Worm (Caenorhabditis elegans): Measurements from ENCODE around the gene catp-5.

catp-5 gene

DNA sequence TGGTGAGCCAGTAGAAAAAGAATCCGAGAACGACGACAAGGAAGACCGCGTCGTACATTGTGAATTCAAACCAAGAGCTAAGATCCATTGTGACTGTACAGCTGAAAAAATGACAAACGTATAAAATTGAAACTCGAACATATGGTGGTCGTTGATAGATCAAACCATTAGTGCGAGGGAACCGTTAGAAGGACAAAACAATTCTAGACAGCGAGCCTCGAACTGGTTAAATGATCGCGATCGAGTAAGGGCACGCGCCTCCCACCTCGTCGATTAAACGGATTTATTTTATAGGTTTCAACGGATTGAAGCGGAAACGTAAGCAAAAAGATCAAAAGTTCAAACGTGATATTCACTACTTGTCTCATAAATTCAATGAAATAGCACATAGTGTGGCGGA lies 10.2 kb downstream of the catp-5 start, which contains the start of gene vem-1:
Gene vem-1 (minus strand): TSS at position 101 of the 400 bp plus-strand sequence.
- TF ChIP-seq nhr-28 (tag; optimal IDR thresholded peaks at IDR 0.05) = no peak

- TF ChIP-seq ceh-43 (GFP tag; optimal IDR thresholded peaks at IDR 0.05) (no peak), lin-32 (GFP tag; optimal IDR thresholded peaks at IDR 0.05) (no peak), ces-1 (GFP tag; optimal IDR thresholded peaks at IDR 0.05) (no peak), nhr-12 (tag; optimal IDR thresholded peaks at IDR 0.05) (no peak), hlh-1 (tag; optimal IDR thresholded peaks at IDR 0.05) (no peak), bed-3 (GFP tag; optimal IDR thresholded peaks at IDR 0.05) (no peak), elt-1 (tag; optimal IDR thresholded peaks at IDR 0.05; ENCODE audit: borderline replicate concordance, insufficient read depth) (peak; percentile 65)
Observed at ce11 chrX:8086725-8087641, 11.7 kb downstream of the catp-5 start.

DNA sequence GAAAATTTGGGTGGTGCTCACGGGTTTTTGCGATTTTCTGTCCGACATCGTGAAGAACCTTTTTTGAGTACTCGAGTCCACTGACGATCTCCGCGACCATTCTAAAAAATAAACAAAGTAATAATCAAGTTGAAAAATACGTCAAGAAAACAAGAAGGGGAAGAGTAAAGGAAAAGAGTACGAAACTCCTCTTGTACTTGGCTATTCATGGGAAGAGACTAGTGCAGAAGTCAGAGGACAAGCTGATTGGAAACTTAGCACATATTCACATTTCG lies 12.3 kb downstream of the catp-5 start, which contains the start of gene dao-3:
Gene dao-3 (minus strand): TSS at position 101 of the 275 bp plus-strand sequence.
- TF ChIP-seq nhr-2 (tag; optimal IDR thresholded peaks at IDR 0.05) = no peak
- no peak for TF ChIP-seq lin-32 (GFP tag; optimal IDR thresholded peaks at IDR 0.05)
- TF ChIP-seq unc-62 (GFP tag; optimal IDR thresholded peaks at IDR 0.05) = no peak
- TF ChIP-seq elt-1 (tag; optimal IDR thresholded peaks at IDR 0.05; ENCODE audit: borderline replicate concordance, insufficient read depth) = no peak
- TF ChIP-seq M03D4.4 (tag; optimal IDR thresholded peaks at IDR 0.05) = no peak
- TF ChIP-seq ham-2 (GFP tag; optimal IDR thresholded peaks at IDR 0.05) = no peak
- TF ChIP-seq blmp-1 (tag; optimal IDR thresholded peaks at IDR 0.05) = no peak
- TF ChIP-seq ceh-39 (tag; optimal IDR thresholded peaks at IDR 0.05) = no peak
- no peak for TF ChIP-seq unc-39 (tag; optimal IDR thresholded peaks at IDR 0.05)
- TF ChIP-seq mls-2 (tag; optimal IDR thresholded peaks at IDR 0.05) = no peak
- no peak for TF ChIP-seq drap-1 (GFP tag; optimal IDR thresholded peaks at IDR 0.05)
- no peak for TF ChIP-seq ceh-43 (GFP tag; optimal IDR thresholded peaks at IDR 0.05)

- TF ChIP-seq nhr-237 (tag; optimal IDR thresholded peaks at IDR 0.05) (no peak), nhr-76 (tag; optimal IDR thresholded peaks at IDR 0.05) (no peak), nhr-28 (tag; optimal IDR thresholded peaks at IDR 0.05) (no peak), drap-1 (GFP tag; optimal IDR thresholded peaks at IDR 0.05) (no peak), sptf-1 (tag; optimal IDR thresholded peaks at IDR 0.05) (no peak), hlh-1 (tag; optimal IDR thresholded peaks at IDR 0.05) (no peak), tbx-8 (GFP tag; optimal IDR thresholded peaks at IDR 0.05) (no peak), blmp-1 (tag; optimal IDR thresholded peaks at IDR 0.05) (no peak)
Observed at ce11 chrX:8084669-8085068, 14.0 kb downstream of the catp-5 start.

DNA sequence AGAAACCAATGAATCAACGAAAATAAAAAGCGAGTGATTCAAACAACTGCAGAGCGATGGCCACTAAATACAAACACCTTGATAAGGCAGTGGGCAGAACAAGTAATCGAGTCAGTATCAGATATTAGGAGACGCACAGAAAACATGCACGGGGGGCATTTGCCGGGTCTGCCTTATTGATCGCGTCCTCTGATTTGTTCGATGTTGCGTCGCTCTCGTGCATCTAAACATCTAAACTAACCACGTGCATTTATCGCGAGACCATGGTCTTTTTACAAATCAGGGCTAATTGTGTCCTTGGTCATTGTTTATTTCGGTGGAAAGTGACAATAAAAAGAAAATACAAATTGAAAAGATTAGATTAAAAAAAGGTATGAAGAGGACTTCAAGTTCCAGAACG lies 14.7 kb downstream of the catp-5 start, which contains the start of gene K07E3.4:
Gene K07E3.4 (minus strand): TSS at position 100 of the 400 bp plus-strand sequence.
- TF ChIP-seq elt-3 (tag; optimal IDR thresholded peaks at IDR 0.05) (no peak), snpc-4 (tag; optimal IDR thresholded peaks at IDR 0.05) (no peak), elt-1 (tag; optimal IDR thresholded peaks at IDR 0.05; ENCODE audit: borderline replicate concordance, insufficient read depth) (peak; percentile 9)

- TF ChIP-seq nhr-76 (tag; optimal IDR thresholded peaks at IDR 0.05) = no peak
- TF ChIP-seq zip-8 (tag; optimal IDR thresholded peaks at IDR 0.05) = no peak
- TF ChIP-seq snpc-4 (tag; optimal IDR thresholded peaks at IDR 0.05) = no peak
- no peak for TF ChIP-seq tbx-8 (GFP tag; optimal IDR thresholded peaks at IDR 0.05)
- no peak for TF ChIP-seq mab-5 (tag; optimal IDR thresholded peaks at IDR 0.05)
- TF ChIP-seq pha-4 (tag; optimal IDR thresholded peaks at IDR 0.05) = no peak
Observed at ce11 chrX:8083330-8083729, 15.3 kb downstream of the catp-5 start.

ce11 chrX:8082703-8083102 lies 16.0 kb downstream of the catp-5 start:
- TF ChIP-seq bed-3 (GFP tag; optimal IDR thresholded peaks at IDR 0.05) (no peak), ham-2 (GFP tag; optimal IDR thresholded peaks at IDR 0.05) (no peak), nhr-12 (tag; optimal IDR thresholded peaks at IDR 0.05) (no peak), ceh-43 (GFP tag; optimal IDR thresholded peaks at IDR 0.05) (no peak), lin-32 (GFP tag; optimal IDR thresholded peaks at IDR 0.05) (no peak), unc-62 (GFP tag; optimal IDR thresholded peaks at IDR 0.05) (no peak), nhr-76 (tag; optimal IDR thresholded peaks at IDR 0.05) (no peak), tbx-8 (GFP tag; optimal IDR thresholded peaks at IDR 0.05) (no peak), ces-1 (GFP tag; optimal IDR thresholded peaks at IDR 0.05) (no peak), elt-1 (tag; optimal IDR thresholded peaks at IDR 0.05; ENCODE audit: borderline replicate concordance, insufficient read depth) (no peak), nhr-28 (tag; optimal IDR thresholded peaks at IDR 0.05) (no peak), sem-2 (GFP tag; optimal IDR thresholded peaks at IDR 0.05) (no peak), snpc-4 (tag; optimal IDR thresholded peaks at IDR 0.05) (no peak), mab-5 (tag; optimal IDR thresholded peaks at IDR 0.05) (no peak), ceh-83 (GFP tag; optimal IDR thresholded peaks at IDR 0.05) (no peak), lsy-2 (tag; optimal IDR thresholded peaks at IDR 0.05) (no peak), unc-120 (tag; optimal IDR thresholded peaks at IDR 0.05; ENCODE audit: poor library complexity, severe bottlenecking) (no peak), sptf-1 (tag; optimal IDR thresholded peaks at IDR 0.05) (no peak)
